Fruit fly (Drosophila melanogaster) whole organism, prepupa: Measurements from ENCODE around the gene Btnd.

Experiments
- CG10631 ChIP-seq: fragments of 200-800 bp; sonication (Bioruptor generic); optimal IDR thresholded peaks from 2 replicates; lab custom pipeline; 2016; ENCODE audit warnings: missing biosample characterization, missing genetic modification characterization
- CG10669 ChIP-seq: fragments of 200-800 bp; sonication (Bioruptor generic); optimal IDR thresholded peaks from 3 replicates; lab custom pipeline; 2018; ENCODE audit warnings: missing biosample characterization, mild to moderate bottlenecking, missing genetic modification characterization, moderate library complexity
- CG11294 ChIP-seq: fragments of 200-800 bp; sonication (Bioruptor generic); IDR thresholded peaks from 2 replicates; pipeline ENCODE4 v1.3.6; 2022; ENCODE audit warnings: missing biosample characterization, missing genetic modification characterization
- CG11762 ChIP-seq: fragments of 200-800 bp; sonication (Bioruptor generic); optimal IDR thresholded peaks from 3 replicates; lab custom pipeline; 2016; ENCODE audit warnings: missing biosample characterization, missing genetic modification characterization; ENCODE audit not compliant: insufficient read depth
- CG11902 ChIP-seq: fragments of 200-800 bp; sonication (Bioruptor generic); optimal IDR thresholded peaks from 3 replicates; lab custom pipeline; 2016; ENCODE audit warnings: missing biosample characterization, missing genetic modification characterization
- CG15336 ChIP-seq: fragments of 200-800 bp; sonication (Bioruptor generic); IDR thresholded peaks from 2 replicates; pipeline ENCODE4 v1.3.6; 2022; ENCODE audit warnings: missing biosample characterization, missing genetic modification characterization
- CG16779 ChIP-seq: fragments of 200-800 bp; sonication (Bioruptor generic); optimal IDR thresholded peaks from 3 replicates; lab custom pipeline; 2017; ENCODE audit warnings: missing biosample characterization, mild to moderate bottlenecking, missing genetic modification characterization
- CG3032 ChIP-seq: fragments of 200-800 bp; optimal IDR thresholded peaks from 2 replicates; lab custom pipeline; 2019; ENCODE audit warnings: missing biosample characterization, mild to moderate bottlenecking, missing genetic modification characterization, moderate library complexity
- CG31627 ChIP-seq: fragments of 200-800 bp; sonication (Bioruptor generic); optimal IDR thresholded peaks from 3 replicates; lab custom pipeline; 2016; ENCODE audit warnings: missing biosample characterization, missing genetic modification characterization
- CG34406 ChIP-seq: fragments of 200-800 bp; sonication (Bioruptor generic); optimal IDR thresholded peaks from 3 replicates; lab custom pipeline; 2016; ENCODE audit warnings: missing biosample characterization, missing genetic modification characterization
- CG3919 ChIP-seq: fragments of 200-800 bp; sonication (Bioruptor generic); optimal IDR thresholded peaks from 3 replicates; lab custom pipeline; 2016; ENCODE audit warnings: missing biosample characterization, missing genetic modification characterization
- CG4318 ChIP-seq: fragments of 200-800 bp; sonication (Bioruptor generic); optimal IDR thresholded peaks from 3 replicates; lab custom pipeline; 2017; ENCODE audit warnings: missing biosample characterization, mild to moderate bottlenecking, missing genetic modification characterization
- CG6163 ChIP-seq: fragments of 200-800 bp; sonication (Bioruptor generic); IDR thresholded peaks from 3 replicates; pipeline ENCODE4 v1.3.6; 2022; ENCODE audit warnings: missing biosample characterization, missing genetic modification characterization
- CG6276 ChIP-seq: fragments of 200-800 bp; sonication (Bioruptor generic); optimal IDR thresholded peaks from 2 replicates; lab custom pipeline; 2017; ENCODE audit warnings: missing biosample characterization, mild to moderate bottlenecking, missing genetic modification characterization
- CG6792 ChIP-seq: fragments of 200-800 bp; sonication (Bioruptor generic); optimal IDR thresholded peaks from 3 replicates; lab custom pipeline; 2016; ENCODE audit warnings: missing biosample characterization, missing genetic modification characterization
- CG6808 ChIP-seq: fragments of 200-800 bp; sonication (Bioruptor generic); optimal IDR thresholded peaks from 3 replicates; lab custom pipeline; 2017; ENCODE audit warnings: missing biosample characterization, missing genetic modification characterization, mild to moderate bottlenecking, moderate library complexity, missing genetic modification reagents
- CG6854 ChIP-seq: fragments of 200-800 bp; sonication (Bioruptor generic); optimal IDR thresholded peaks from 2 replicates; lab custom pipeline; 2017; ENCODE audit warnings: missing biosample characterization, mild to moderate bottlenecking, missing genetic modification characterization
- CG7368 ChIP-seq: fragments of 200-800 bp; sonication (Bioruptor generic); optimal IDR thresholded peaks from 3 replicates; lab custom pipeline; 2016; ENCODE audit warnings: missing biosample characterization, missing genetic modification characterization
- CG8119 ChIP-seq: fragments of 200-800 bp; sonication (Bioruptor generic); IDR thresholded peaks from 3 replicates; pipeline ENCODE4 v1.3.6; 2022; ENCODE audit warnings: missing biosample characterization, missing genetic modification characterization
- CG8319 ChIP-seq: fragments of 200-800 bp; sonication (Bioruptor generic); optimal IDR thresholded peaks from 3 replicates; lab custom pipeline; 2016; ENCODE audit warnings: missing biosample characterization, missing genetic modification characterization
- CG8632 ChIP-seq: fragments of 200-800 bp; sonication (Bioruptor generic); optimal IDR thresholded peaks from 3 replicates; lab custom pipeline; 2016; ENCODE audit warnings: missing biosample characterization, missing genetic modification characterization
- Eip75B ChIP-seq: fragments of 200-800 bp; sonication (Bioruptor generic); optimal IDR thresholded peaks from 3 replicates; lab custom pipeline; 2016; ENCODE audit warnings: missing biosample characterization, missing genetic modification characterization
- Eip93F ChIP-seq: fragments of 200-800 bp; sonication (Bioruptor generic); optimal IDR thresholded peaks from 2 replicates; lab custom pipeline; 2016; ENCODE audit warnings: missing biosample characterization, mild to moderate bottlenecking, missing genetic modification characterization
- Ets21C ChIP-seq: fragments of 200-800 bp; sonication (Bioruptor generic); optimal IDR thresholded peaks from 3 replicates; lab custom pipeline; 2016; ENCODE audit warnings: missing biosample characterization, missing genetic modification characterization
- Ets96B ChIP-seq: fragments of 200-800 bp; optimal IDR thresholded peaks from 2 replicates; lab custom pipeline; 2019; ENCODE audit warnings: missing biosample characterization, mild to moderate bottlenecking, missing genetic modification characterization, moderate library complexity
- Gug ChIP-seq: fragments of 200-800 bp; sonication (Bioruptor generic); IDR thresholded peaks from 2 replicates; pipeline ENCODE4 v1.3.6; 2022; ENCODE audit warnings: missing biosample characterization, missing genetic modification characterization
- Hr38 ChIP-seq: sonication (Bioruptor generic); optimal IDR thresholded peaks from 2 replicates; lab custom pipeline; 2016; ENCODE audit warnings: missing biosample characterization, missing genetic modification characterization
- Hr4 ChIP-seq: fragments of 200-800 bp; sonication (Bioruptor generic); optimal IDR thresholded peaks from 3 replicates; lab custom pipeline; 2016; ENCODE audit warnings: missing biosample characterization, missing genetic modification characterization
- Lpt ChIP-seq: fragments of 200-800 bp; sonication (Bioruptor generic); optimal IDR thresholded peaks from 3 replicates; lab custom pipeline; 2016; ENCODE audit warnings: missing biosample characterization, missing genetic modification characterization
- Met ChIP-seq: fragments of 200-800 bp; sonication (Bioruptor generic); optimal IDR thresholded peaks from 3 replicates; lab custom pipeline; 2016; ENCODE audit warnings: missing biosample characterization, missing genetic modification characterization
- OdsH ChIP-seq: fragments of 200-800 bp; sonication (Bioruptor generic); optimal IDR thresholded peaks from 3 replicates; lab custom pipeline; 2016; ENCODE audit warnings: missing biosample characterization, missing genetic modification characterization
- Smox ChIP-seq: fragments of 200-800 bp; sonication (Bioruptor generic); optimal IDR thresholded peaks from 3 replicates; lab custom pipeline; 2016; ENCODE audit warnings: missing biosample characterization, missing genetic modification characterization
- Sox102F ChIP-seq: fragments of 200-800 bp; sonication (Bioruptor generic); optimal IDR thresholded peaks from 2 replicates; lab custom pipeline; 2016; ENCODE audit warnings: missing biosample characterization, mild to moderate bottlenecking, missing genetic modification characterization
- Sox14 ChIP-seq: fragments of 200-800 bp; sonication (Bioruptor generic); optimal IDR thresholded peaks from 3 replicates; lab custom pipeline; 2016; ENCODE audit warnings: missing biosample characterization, missing genetic modification characterization
- acj6 ChIP-seq: fragments of 200-800 bp; sonication (Bioruptor generic); optimal IDR thresholded peaks from 3 replicates; lab custom pipeline; 2016; ENCODE audit warnings: missing biosample characterization, missing genetic modification characterization
- dac ChIP-seq: fragments of 200-800 bp; sonication (Bioruptor generic); optimal IDR thresholded peaks from 2 replicates; lab custom pipeline; 2017; ENCODE audit warnings: missing biosample characterization, mild to moderate bottlenecking, missing genetic modification characterization
- dsx ChIP-seq: fragments of 200-800 bp; optimal IDR thresholded peaks from 3 replicates; lab custom pipeline; 2019; ENCODE audit warnings: missing biosample characterization, mild to moderate bottlenecking, missing genetic modification characterization, moderate library complexity; ENCODE audit not compliant: poor library complexity, severe bottlenecking
- eg ChIP-seq: fragments of 200-800 bp; sonication (Bioruptor generic); IDR thresholded peaks from 3 replicates; pipeline ENCODE4 v1.3.6; 2022; ENCODE audit warnings: missing biosample characterization, missing genetic modification characterization
- fd59A ChIP-seq: fragments of 200-800 bp; sonication (Bioruptor generic); optimal IDR thresholded peaks from 2 replicates; lab custom pipeline; 2017; ENCODE audit warnings: missing biosample characterization, mild to moderate bottlenecking, missing genetic modification characterization, missing genetic modification reagents
- lz ChIP-seq: fragments of 200-800 bp; sonication (Bioruptor generic); optimal IDR thresholded peaks from 3 replicates; lab custom pipeline; 2016; ENCODE audit warnings: missing biosample characterization, missing genetic modification characterization
- net ChIP-seq: fragments of 200-800 bp; sonication (Bioruptor generic); optimal IDR thresholded peaks from 3 replicates; lab custom pipeline; 2016; ENCODE audit warnings: missing biosample characterization, missing genetic modification characterization
- spab ChIP-seq: fragments of 200-800 bp; sonication (Bioruptor generic); optimal IDR thresholded peaks from 2 replicates; lab custom pipeline; 2017; ENCODE audit warnings: missing biosample characterization, mild to moderate bottlenecking, missing genetic modification characterization, missing genetic modification reagents
- ss ChIP-seq, 2 experiments: fragments of 200-800 bp; sonication (Bioruptor generic); optimal IDR thresholded peaks; 2 replicates in 1 of 2; 3 replicates in 1 of 2; lab custom pipeline; 2017 to 2018; ENCODE audit warnings: mild to moderate bottlenecking in 2 of 2, missing biosample characterization in 2 of 2, missing genetic modification characterization in 2 of 2, moderate library complexity in 1 of 2
- svp ChIP-seq: fragments of 200-800 bp; sonication (Bioruptor generic); peaks from one replicate; lab custom pipeline; 2016; ENCODE audit warnings: missing biosample characterization, missing genetic modification characterization
- topi ChIP-seq: fragments of 200-800 bp; sonication (Bioruptor generic); optimal IDR thresholded peaks from 3 replicates; lab custom pipeline; 2016; ENCODE audit warnings: missing biosample characterization, missing genetic modification characterization
- vri ChIP-seq: fragments of 200-800 bp; sonication (Bioruptor generic); optimal IDR thresholded peaks from 3 replicates; lab custom pipeline; 2016; ENCODE audit warnings: missing biosample characterization, mild to moderate bottlenecking, missing genetic modification characterization

The Btnd gene

dm6 chrX:6193183-6193810 is 25.8 kb downstream of the Btnd start (continued):
- TF ChIP-seq spab (GFP tag; lab: Kevin White, UChicago) (peak; percentile 50), Lpt (GFP tag; lab: Kevin White, UChicago) (peak; percentile 35), ss (GFP tag; optimal IDR thresholded peaks at IDR 0.05; lab: Kevin White, UChicago) (peak in 1 of 2 experiments; percentile 29), fd59A (GFP tag; lab: Kevin White, UChicago) (peak; percentile 48), CG11762 (GFP tag; lab: Kevin White, UChicago) (peak; percentile 7), topi (GFP tag; lab: Kevin White, UChicago) (peak; percentile 54), CG6163 (GFP tag; lab: Robert Waterston, UW) (peak; percentile 89), OdsH (GFP tag; lab: Kevin White, UChicago) (peak; percentile 75), Ets96B (tag; lab: Kevin White, UChicago) (peak; percentile 71), CG7368 (GFP tag; lab: Kevin White, UChicago) (peak; percentile 38), Hr4 (GFP tag; lab: Kevin White, UChicago) (peak; percentile 57), CG31627 (GFP tag; lab: Kevin White, UChicago) (peak; percentile 19), CG6792 (GFP tag; lab: Kevin White, UChicago) (peak; percentile 52)

dm6 chrX:6192332-6192731 is 26.8 kb downstream of the Btnd start, which contains the start of gene Ca-alpha1T:
Ca-alpha1T (minus strand) TSS chrX:6192483.
- TF ChIP-seq Hr4 (GFP tag; lab: Kevin White, UChicago) (no peak), spab (GFP tag; lab: Kevin White, UChicago) (no peak), CG8119 (no peak), CG11294 (no peak), CG8319 (GFP tag; lab: Kevin White, UChicago) (no peak), CG10631 (no peak), CG34406 (GFP tag; lab: Kevin White, UChicago) (no peak), CG16779 (tag; lab: Kevin White, UChicago) (no peak), CG8632 (GFP tag; lab: Kevin White, UChicago) (no peak), svp (no peak), Sox102F (no peak), CG7368 (GFP tag; lab: Kevin White, UChicago) (no peak), Hr38 (GFP tag; lab: Kevin White, UChicago) (no peak)

DNA sequence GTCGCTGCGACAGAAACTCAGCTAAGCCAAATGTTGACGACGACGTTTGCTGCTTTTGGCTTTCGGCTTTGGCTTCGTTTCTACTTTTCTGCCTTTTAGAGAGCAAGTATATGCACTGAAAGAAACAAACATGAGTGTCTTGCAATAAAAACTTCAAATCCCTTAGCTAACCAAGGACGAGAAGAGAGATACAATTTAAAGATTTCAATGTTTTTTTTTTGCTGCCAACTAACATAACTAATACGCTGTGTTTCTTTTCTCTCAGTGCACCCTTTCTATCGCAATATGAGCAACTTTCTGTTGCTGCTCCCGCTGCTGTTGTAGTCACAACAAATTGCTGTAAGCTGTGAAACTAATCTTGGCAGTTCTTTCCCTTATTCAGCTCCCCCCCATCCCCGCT is 39.7 kb downstream of the Btnd start:
- TF ChIP-seq eg = peak; percentile 54; the same call in 1 of the 3 replicates
- no peak for TF ChIP-seq Hr38 (GFP tag; lab: Kevin White, UChicago)
- TF ChIP-seq CG15336 (GFP tag; lab: Robert Waterston, UW) = 0 out of 2 replicates have a peak, but pooled peaks have one; percentile 22
- TF ChIP-seq CG6792 (GFP tag; lab: Kevin White, UChicago) = no peak
- TF ChIP-seq svp = peak; percentile 50
- no peak for TF ChIP-seq CG6808 (GFP tag; lab: Kevin White, UChicago)
- TF ChIP-seq lz (GFP tag; lab: Kevin White, UChicago) = no peak
- no peak for TF ChIP-seq Eip93F
- no peak for TF ChIP-seq CG6276 (GFP tag; lab: Kevin White, UChicago)
- no peak for TF ChIP-seq CG11902 (GFP tag; lab: Kevin White, UChicago)
- TF ChIP-seq dac = no peak
- peak; percentile 2 for TF ChIP-seq CG10631
- no peak for TF ChIP-seq CG3032 (tag; lab: Kevin White, UChicago)
- TF ChIP-seq Hr4 (GFP tag; lab: Kevin White, UChicago) = peak; percentile 34
- TF ChIP-seq CG4318 = no peak
- no peak for TF ChIP-seq Met
- TF ChIP-seq Ets96B (tag; lab: Kevin White, UChicago) = no peak
- TF ChIP-seq CG6854 = no peak
- TF ChIP-seq Gug (GFP tag; lab: Robert Waterston, UW) = peak; percentile 45
- TF ChIP-seq Smox (GFP tag; lab: Kevin White, UChicago) = no peak
- no peak for TF ChIP-seq Ets21C
- TF ChIP-seq Eip75B = no peak
- no peak for TF ChIP-seq dsx (GFP tag; lab: Kevin White, UChicago)
- no peak for TF ChIP-seq Sox102F
- no peak for TF ChIP-seq net (GFP tag; lab: Kevin White, UChicago)
- peak; percentile 8 for TF ChIP-seq CG10669
- no peak for TF ChIP-seq fd59A (GFP tag; lab: Kevin White, UChicago)
- TF ChIP-seq OdsH (GFP tag; lab: Kevin White, UChicago) = peak; percentile 9
- peak; percentile 18 for TF ChIP-seq CG3919 (GFP tag; lab: Kevin White, UChicago)
- TF ChIP-seq Sox14 (GFP tag; lab: Kevin White, UChicago) = no peak
- no peak for TF ChIP-seq acj6 (GFP tag; lab: Kevin White, UChicago)
- TF ChIP-seq vri = no peak
